Fruit fly (Drosophila melanogaster) whole organism, embryonic: ENCODE data around the gene CG9662.
A peak's percentile ranks its signal among the peaks of the same experiment; 100 is the strongest.

ENCODE experiments used
- ATbp ChIP-seq: fragments of 200-800 bp; sonication (Bioruptor generic); optimal IDR thresholded peaks from 2 replicates; lab custom pipeline; 2017; ENCODE audit warnings: missing biosample characterization, mild to moderate bottlenecking, missing genetic modification characterization, missing genetic modification reagents
- Abd-B ChIP-seq: fragments of 200-800 bp; sonication (Bioruptor generic); optimal IDR thresholded peaks from 2 replicates; lab custom pipeline; 2018; ENCODE audit warnings: missing biosample characterization, mild to moderate bottlenecking, missing genetic modification characterization, moderate library complexity
- Atf6 ChIP-seq: fragments of 200-800 bp; sonication (Bioruptor generic); IDR thresholded peaks from 2 replicates; pipeline ENCODE4 v1.3.6; 2022; ENCODE audit warnings: missing biosample characterization, missing genetic modification characterization
- CG14965 ChIP-seq: fragments of 200-800 bp; sonication (Bioruptor generic); optimal IDR thresholded peaks from 2 replicates; lab custom pipeline; 2016; ENCODE audit warnings: missing biosample characterization, missing genetic modification characterization, borderline replicate concordance
- CG16813 ChIP-seq: fragments of 200-800 bp; sonication (Bioruptor generic); IDR thresholded peaks from 3 replicates; pipeline ENCODE4 v1.3.6; 2022; ENCODE audit warnings: missing biosample characterization, missing genetic modification characterization; ENCODE audit not compliant: partially characterized antibody
- CG16815 ChIP-seq: fragments of 200-800 bp; sonication (Bioruptor generic); optimal IDR thresholded peaks from 3 replicates; lab custom pipeline; 2017; ENCODE audit warnings: missing biosample characterization, mild to moderate bottlenecking, missing genetic modification characterization
- CG17328 ChIP-seq: fragments of 200-800 bp; sonication (Bioruptor generic); IDR thresholded peaks from 2 replicates; pipeline ENCODE4 v1.3.6; 2022; ENCODE audit warnings: missing biosample characterization, missing genetic modification characterization
- CG17361 ChIP-seq: fragments of 200-800 bp; sonication (Bioruptor generic); IDR thresholded peaks from 3 replicates; pipeline ENCODE4 v1.3.6; 2022; ENCODE audit warnings: missing biosample characterization, missing genetic modification characterization
- CG18011 ChIP-seq: fragments of 200-800 bp; sonication (Bioruptor generic); optimal IDR thresholded peaks from 2 replicates; lab custom pipeline; 2017; ENCODE audit warnings: missing biosample characterization, missing genetic modification characterization, mild to moderate bottlenecking, moderate library complexity, missing genotype
- CG2129 ChIP-seq: fragments of 200-800 bp; sonication (Bioruptor generic); IDR thresholded peaks from 2 replicates; pipeline ENCODE4 v1.3.6; 2022; ENCODE audit warnings: missing biosample characterization, missing genetic modification characterization; ENCODE audit not compliant: partially characterized antibody
- CG6689 ChIP-seq: fragments of 200-800 bp; sonication (Bioruptor generic); IDR thresholded peaks from 2 replicates; pipeline ENCODE4 v1.3.6; 2022; ENCODE audit warnings: missing biosample characterization, missing genetic modification characterization
- CG6765 ChIP-seq: fragments of 200-800 bp; sonication (Bioruptor generic); optimal IDR thresholded peaks from 3 replicates; lab custom pipeline; 2017; ENCODE audit warnings: missing biosample characterization, mild to moderate bottlenecking, missing genetic modification characterization
- CG7271 ChIP-seq: fragments of 200-800 bp; sonication (Bioruptor generic); optimal IDR thresholded peaks from 2 replicates; lab custom pipeline; 2018; ENCODE audit warnings: missing biosample characterization, mild to moderate bottlenecking, missing genetic modification characterization, moderate library complexity
- CG8388 ChIP-seq: fragments of 200-800 bp; sonication (Bioruptor generic); optimal IDR thresholded peaks from 2 replicates; lab custom pipeline; 2019; ENCODE audit warnings: missing biosample characterization, mild to moderate bottlenecking, missing genetic modification characterization, moderate library complexity
- CG8765 ChIP-seq: fragments of 200-800 bp; sonication (Bioruptor generic); IDR thresholded peaks from 2 replicates; pipeline ENCODE4 v1.3.6; 2022; ENCODE audit warnings: missing biosample characterization, missing genetic modification characterization
- CrebB ChIP-seq: fragments of 200-800 bp; sonication (Bioruptor generic); optimal IDR thresholded peaks from 3 replicates; lab custom pipeline; 2018; ENCODE audit warnings: missing biosample characterization, mild to moderate bottlenecking, missing genetic modification characterization
- Dek ChIP-seq: fragments of 200-800 bp; sonication (Bioruptor generic); optimal IDR thresholded peaks from 3 replicates; lab custom pipeline; 2019; ENCODE audit warnings: missing biosample characterization, mild to moderate bottlenecking, missing genetic modification characterization, moderate library complexity
- Drgx ChIP-seq: fragments of 200-800 bp; sonication (Bioruptor generic); IDR thresholded peaks from 2 replicates; pipeline ENCODE4 v1.3.6; 2022; ENCODE audit warnings: missing biosample characterization, missing genetic modification characterization
- E2f1 ChIP-seq: fragments of 200-800 bp; sonication (Bioruptor generic); IDR thresholded peaks from 2 replicates; pipeline ENCODE4 v1.3.6; 2022; ENCODE audit warnings: missing biosample characterization, missing genetic modification characterization
- Ets97D ChIP-seq: fragments of 200-800 bp; sonication (Bioruptor generic); optimal IDR thresholded peaks from 3 replicates; lab custom pipeline; 2016; ENCODE audit warnings: missing biosample characterization, missing genetic modification characterization
- Fer1 ChIP-seq: fragments of 200-800 bp; sonication (Bioruptor generic); optimal IDR thresholded peaks from 2 replicates; lab custom pipeline; 2017; ENCODE audit warnings: missing biosample characterization, mild to moderate bottlenecking, missing genetic modification characterization
- GATAe ChIP-seq: fragments of 200-800 bp; sonication (Bioruptor generic); conservative IDR thresholded peaks from 2 replicates; pipeline ENCODE4 v1.3.6; 2022; ENCODE audit warnings: missing biosample characterization, missing genetic modification characterization
- HLH54F ChIP-seq: fragments of 200-800 bp; sonication (Bioruptor generic); optimal IDR thresholded peaks from 3 replicates; lab custom pipeline; 2016; ENCODE audit warnings: missing biosample characterization, missing genetic modification characterization
- HmgZ ChIP-seq: fragments of 200-800 bp; sonication (Bioruptor generic); optimal IDR thresholded peaks from 2 replicates; lab custom pipeline; 2018; ENCODE audit warnings: missing biosample characterization, mild to moderate bottlenecking, missing genetic modification characterization
- Hr78 ChIP-seq, 2 experiments: fragments of 200-800 bp in 1 of 2; fragments of >200 bp in 1 of 2; sonication (Bioruptor generic) in 1 of 2; optimal IDR thresholded peaks; 2 replicates each; lab custom pipeline; 2017 to 2019; ENCODE audit warnings: missing biosample characterization in 2 of 2, missing genetic modification characterization in 2 of 2, mild to moderate bottlenecking in 1 of 2, moderate library complexity in 1 of 2
- Kr ChIP-seq: fragments of 200-800 bp; sonication (Bioruptor generic); optimal IDR thresholded peaks from 2 replicates; lab custom pipeline; 2017; ENCODE audit warnings: missing biosample characterization, mild to moderate bottlenecking, missing genetic modification characterization
- Med ChIP-seq: fragments of 200-800 bp; sonication (Bioruptor generic); peaks from one replicate; lab custom pipeline; 2016; ENCODE audit warnings: missing biosample characterization, missing genetic modification characterization, mild to moderate bottlenecking, inconsistent platforms, moderate library complexity
- Ptx1 ChIP-seq: fragments of 200-800 bp; sonication (Bioruptor generic); IDR thresholded peaks from 2 replicates; pipeline ENCODE4 v1.3.6; 2022; ENCODE audit warnings: missing biosample characterization, missing genetic modification characterization
- Sry-δ ChIP-seq: fragments of 200-800 bp; sonication (Bioruptor generic); optimal IDR thresholded peaks from 2 replicates; lab custom pipeline; 2016; ENCODE audit warnings: missing biosample characterization, missing genetic modification characterization
- Vsx1 ChIP-seq: fragments of 200-800 bp; sonication (Bioruptor generic); optimal IDR thresholded peaks from 2 replicates; lab custom pipeline; 2017; ENCODE audit warnings: missing biosample characterization, mild to moderate bottlenecking, missing genetic modification characterization, missing genetic modification reagents
- Xbp1 ChIP-seq: fragments of 200-800 bp; sonication (Bioruptor generic); optimal IDR thresholded peaks from 3 replicates; lab custom pipeline; 2016; ENCODE audit warnings: missing biosample characterization, mild to moderate bottlenecking, missing genetic modification characterization
- Xrp1 ChIP-seq: fragments of 200-800 bp; sonication (Bioruptor generic); IDR thresholded peaks from 2 replicates; pipeline ENCODE4 v1.3.6; 2022; ENCODE audit warnings: missing biosample characterization, missing genetic modification characterization
- bbx ChIP-seq: fragments of 200-800 bp; sonication (Bioruptor generic); IDR thresholded peaks from 2 replicates; pipeline ENCODE4 v1.3.6; 2022; ENCODE audit warnings: missing biosample characterization, missing genetic modification characterization; ENCODE audit not compliant: partially characterized antibody
- croc ChIP-seq: fragments of 200-800 bp; sonication (Bioruptor generic); conservative IDR thresholded peaks from 3 replicates; pipeline ENCODE4 v1.3.6; 2022; ENCODE audit warnings: missing biosample characterization, missing genetic modification characterization
- crol ChIP-seq: fragments of 200-800 bp; sonication (Bioruptor generic); IDR thresholded peaks from 2 replicates; pipeline ENCODE4 v1.3.6; 2022; ENCODE audit warnings: missing biosample characterization, missing genetic modification characterization
- dimm ChIP-seq: fragments of 200-800 bp; sonication (Bioruptor generic); IDR thresholded peaks from 2 replicates; pipeline ENCODE4 v1.3.6; 2022; ENCODE audit warnings: missing biosample characterization, missing genetic modification characterization
- exex ChIP-seq: fragments of 200-800 bp; sonication (Bioruptor generic); optimal IDR thresholded peaks from 4 replicates; lab custom pipeline; 2018; ENCODE audit warnings: missing biosample characterization, mild to moderate bottlenecking, missing genetic modification characterization, moderate library complexity
- fd3F ChIP-seq: fragments of 200-800 bp; sonication (Bioruptor generic); optimal IDR thresholded peaks from 2 replicates; lab custom pipeline; 2018; ENCODE audit warnings: missing biosample characterization, mild to moderate bottlenecking, missing genetic modification characterization, moderate library complexity
- ftz-f1 ChIP-seq: fragments of 200-800 bp; sonication (Bioruptor generic); optimal IDR thresholded peaks from 2 replicates; lab custom pipeline; 2016; ENCODE audit warnings: missing biosample characterization, missing genetic modification characterization
- gro ChIP-seq: fragments of 200-800 bp; sonication (Bioruptor generic); optimal IDR thresholded peaks from 2 replicates; lab custom pipeline; 2016; ENCODE audit warnings: missing biosample characterization, missing genetic modification characterization
- ken ChIP-seq: fragments of 200-800 bp; sonication (Bioruptor generic); IDR thresholded peaks from 3 replicates; pipeline ENCODE4 v1.3.6; 2022; ENCODE audit warnings: missing biosample characterization, missing genetic modification characterization
- lov ChIP-seq, 2 experiments: fragments of 200-800 bp in 1 of 2; fragments of >200 bp in 1 of 2; sonication (Bioruptor generic) in 1 of 2; IDR thresholded peaks in 1 of 2; optimal IDR thresholded peaks in 1 of 2; 2 replicates in 1 of 2; 3 replicates in 1 of 2; pipeline versions ENCODE4 v1.3.6 to Lab custom; 2017 to 2022; ENCODE audit warnings: missing biosample characterization in 1 of 2, missing genetic modification characterization in 1 of 2
- rib ChIP-seq: fragments of 200-800 bp; sonication (Bioruptor generic); IDR thresholded peaks from 2 replicates; pipeline ENCODE4 v1.3.6; 2022; ENCODE audit warnings: missing biosample characterization, missing genetic modification characterization
- sob ChIP-seq: fragments of 200-800 bp; sonication (Bioruptor generic); IDR thresholded peaks from 2 replicates; pipeline ENCODE4 v1.3.6; 2022; ENCODE audit warnings: missing biosample characterization, missing genetic modification characterization
- sqz ChIP-seq: fragments of 200-800 bp; sonication (Bioruptor generic); optimal IDR thresholded peaks from 3 replicates; lab custom pipeline; 2018; ENCODE audit warnings: missing biosample characterization, mild to moderate bottlenecking, missing genetic modification characterization
- stwl ChIP-seq: fragments of 200-800 bp; sonication (Bioruptor generic); optimal IDR thresholded peaks from 3 replicates; lab custom pipeline; 2018; ENCODE audit warnings: missing biosample characterization, mild to moderate bottlenecking, missing genetic modification characterization, moderate library complexity
- tin ChIP-seq: fragments of 200-800 bp; sonication (Bioruptor generic); optimal IDR thresholded peaks from 3 replicates; lab custom pipeline; 2016; ENCODE audit warnings: missing biosample characterization, missing genetic modification characterization
- trh ChIP-seq: fragments of 200-800 bp; sonication (Bioruptor generic); optimal IDR thresholded peaks from 2 replicates; lab custom pipeline; 2016; ENCODE audit warnings: missing biosample characterization, missing genetic modification characterization

Gene CG9662

DNA sequence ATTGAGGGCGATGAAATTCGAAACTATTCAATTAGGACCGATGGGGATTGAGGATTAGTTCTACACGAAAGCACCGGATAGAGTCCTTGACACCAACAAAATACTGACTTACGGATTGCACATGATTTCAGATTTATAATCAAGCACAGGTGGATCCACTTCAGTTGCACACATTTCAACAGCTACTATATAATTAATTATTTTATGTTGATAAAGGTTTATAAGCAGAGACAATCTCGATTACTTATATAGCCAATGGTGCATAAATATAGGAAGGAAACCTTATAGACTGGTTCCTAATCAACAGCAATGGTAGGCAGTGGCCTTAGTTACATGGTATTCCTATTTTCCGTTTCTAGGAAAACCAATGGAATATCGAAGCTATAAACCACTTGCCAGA lies 8.1 kb downstream of the CG9662 start:
- TF ChIP-seq CG16815 (GFP tag; lab: Kevin White, UChicago): no peak

DNA sequence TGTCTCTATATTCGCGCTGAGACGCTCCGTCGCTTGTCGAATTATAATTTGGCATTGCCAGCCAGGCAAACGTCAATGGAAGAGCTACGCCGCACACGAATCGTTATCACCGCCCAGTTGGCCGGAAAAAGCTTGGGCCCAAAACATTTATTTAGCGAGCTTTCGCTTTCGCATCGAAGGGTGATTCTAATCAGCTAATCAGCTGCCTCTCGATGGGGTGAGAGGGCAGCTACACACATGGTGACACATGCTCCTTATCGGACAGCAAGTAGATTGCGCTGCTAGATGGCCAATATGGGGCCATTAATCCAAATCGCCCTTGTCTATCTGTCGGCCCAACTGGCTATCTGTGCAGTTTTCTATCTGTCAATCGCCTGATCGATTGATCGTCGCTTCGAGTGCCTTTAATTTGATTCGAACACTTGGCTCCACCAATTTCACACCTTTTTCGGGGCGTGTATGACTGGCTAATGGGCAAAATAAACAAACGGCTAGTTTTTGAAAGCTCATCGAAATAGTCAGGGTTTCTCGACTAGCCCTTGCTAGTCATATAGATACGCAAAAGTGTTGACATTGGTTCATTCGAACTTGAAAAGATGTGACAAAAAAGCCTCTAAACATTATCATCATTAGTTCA lies 10.4 kb downstream of the CG9662 start:
- TF ChIP-seq GATAe (peak; percentile 79), Sry-δ (GFP tag; lab: Kevin White, UChicago) (no peak), HLH54F (GFP tag; lab: Kevin White, UChicago) (no peak), stwl (tag; lab: Kevin White, UChicago) (no peak), bbx (no peak), tin (no peak), Abd-B (GFP tag; lab: Kevin White, UChicago) (no peak), ken (no peak), fd3F (GFP tag; lab: Kevin White, UChicago) (no peak), Ets97D (GFP tag; lab: Kevin White, UChicago) (no peak), Hr78 (GFP tag; optimal IDR thresholded peaks at IDR 0.05; lab: Kevin White, UChicago) (peak in 1 of 2 experiments; percentile 69), crol (GFP tag; lab: Robert Waterston, UW) (no peak), CrebB (no peak), lov (optimal IDR thresholded peaks at IDR 0.05; lab: Kevin White, UChicago) (no peak), lov (GFP tag; IDR thresholded peaks at IDR 0.05; lab: Robert Waterston, UW) (no peak), CG14965 (GFP tag; lab: Kevin White, UChicago) (no peak), CG7271 (tag; lab: Kevin White, UChicago) (no peak), Dek (tag; lab: Kevin White, UChicago) (no peak), CG6689 (no peak), Med (peak; percentile 73), ftz-f1 (no peak), CG8765 (GFP tag; lab: Robert Waterston, UW) (no peak), CG17361 (GFP tag; lab: Robert Waterston, UW) (no peak), CG17328 (GFP tag; lab: Robert Waterston, UW) (no peak), CG6765 (GFP tag; lab: Kevin White, UChicago) (peak; percentile 9), Fer1 (GFP tag; lab: Kevin White, UChicago) (peak; percentile 20), ATbp (GFP tag; lab: Kevin White, UChicago) (no peak), CG8388 (no peak), CG2129 (GFP tag; lab: Robert Waterston, UW) (no peak), Vsx1 (GFP tag; lab: Kevin White, UChicago) (peak; percentile 43), Kr (no peak), dimm (GFP tag; lab: Robert Waterston, UW) (no peak), Xbp1 (GFP tag; lab: Kevin White, UChicago) (no peak), CG16813 (no peak), Xrp1 (GFP tag; lab: Robert Waterston, UW) (no peak), HmgZ (peak; percentile 24), CG18011 (GFP tag; lab: Kevin White, UChicago) (no peak), exex (peak; percentile 98), sob (GFP tag; lab: Robert Waterston, UW) (no peak), sqz (GFP tag; lab: Kevin White, UChicago) (no peak), E2f1 (GFP tag; lab: Robert Waterston, UW) (no peak), croc (GFP tag; lab: Robert Waterston, UW) (no peak), trh (GFP tag; lab: Kevin White, UChicago) (no peak), gro (peak; percentile 43), rib (peak; percentile 64; the same call in 1 of the 2 replicates), Ptx1 (GFP tag; lab: Robert Waterston, UW) (no peak), Atf6 (GFP tag; lab: Robert Waterston, UW) (no peak), Drgx (GFP tag; lab: Robert Waterston, UW) (no peak)
